Worm (Caenorhabditis elegans): ENCODE results near the gene ddx-15.

- peak; percentile 82 for TF ChIP-seq ztf-29 (GFP tag; IDR thresholded peaks at IDR 0.05)
- TF ChIP-seq flt-1 (GFP tag; IDR thresholded peaks at IDR 0.05), result peak; percentile 94
- TF ChIP-seq ref-1 (GFP tag; conservative IDR thresholded peaks at IDR 0.05), result peak; percentile 75
- peak; percentile 79 for TF ChIP-seq cog-1 (tag; optimal IDR thresholded peaks at IDR 0.05)
- peak; percentile 88 for TF ChIP-seq T22C8.4 (GFP tag; IDR thresholded peaks at IDR 0.05)
- TF ChIP-seq tab-1 (GFP tag; IDR thresholded peaks at IDR 0.05), result peak; percentile 92
- peak; percentile 96 for TF ChIP-seq ztf-23 (GFP tag; IDR thresholded peaks at IDR 0.05)
Observed at ce11 chrIII:5554884-5555500, 36.5 kb downstream of the ddx-15 start, which contains the start of the genes nmad-1 and hach-1.
